Worm (Caenorhabditis elegans): ENCODE measurements around the gene atg-4.2.

DNA sequence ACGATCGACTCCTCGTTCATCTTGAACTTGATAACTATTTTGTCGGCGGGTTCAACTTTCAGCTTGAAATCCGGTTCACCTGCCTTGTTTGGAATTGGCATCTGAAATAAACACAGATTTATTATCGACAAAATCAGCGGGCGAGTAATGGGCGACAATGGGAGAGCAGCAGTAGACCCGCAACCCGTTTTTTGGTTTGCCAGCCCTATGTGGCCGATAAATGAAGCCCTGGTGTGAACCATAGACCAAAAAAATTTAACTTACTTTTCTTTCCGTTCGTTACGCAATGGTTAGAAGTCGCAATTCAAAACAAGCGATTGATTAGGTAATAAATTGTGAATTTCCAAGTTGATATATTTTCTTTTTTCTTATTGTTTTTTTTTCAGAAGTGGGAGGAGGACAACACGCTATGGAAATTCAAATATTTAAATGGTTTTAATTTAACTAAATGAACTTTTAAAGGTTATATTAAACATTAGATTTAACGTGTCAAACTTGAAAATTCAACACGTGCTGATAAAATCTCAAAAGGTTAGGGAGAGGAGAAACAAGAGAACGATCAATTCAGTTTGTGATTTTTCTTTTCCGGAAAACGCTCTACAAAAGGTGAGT, 36.0 kb downstream of the atg-4.2 start, which contains the start of the genes T22B3.3 and alg-3:
- TF ChIP-seq dpl-1 (GFP tag; optimal IDR thresholded peaks at IDR 0.05) = no peak
- no peak for TF ChIP-seq egl-27 (tag; optimal IDR thresholded peaks at IDR 0.05)
- TF ChIP-seq pqm-1 (tag; optimal IDR thresholded peaks at IDR 0.05) = no peak
- TF ChIP-seq lsy-2 (tag; optimal IDR thresholded peaks at IDR 0.05) = no peak
- TF ChIP-seq hlh-17 (GFP tag; optimal IDR thresholded peaks at IDR 0.05; ENCODE audit: borderline replicate concordance) = no peak
- no peak for TF ChIP-seq blmp-1 (tag; optimal IDR thresholded peaks at IDR 0.05)
- no peak for TF ChIP-seq ceh-63 (GFP tag; optimal IDR thresholded peaks at IDR 0.05)
- TF ChIP-seq nhr-237 (tag; optimal IDR thresholded peaks at IDR 0.05) = no peak
- TF ChIP-seq nhr-20 (tag; optimal IDR thresholded peaks at IDR 0.05) = no peak
- TF ChIP-seq nhr-76 (tag; optimal IDR thresholded peaks at IDR 0.05) = no peak
- TF ChIP-seq grh-1 (GFP tag; IDR thresholded peaks at IDR 0.05) = no peak
- no peak for TF ChIP-seq nhr-11 (tag; optimal IDR thresholded peaks at IDR 0.05)
- no peak for TF ChIP-seq nhr-12 (tag; optimal IDR thresholded peaks at IDR 0.05)

All from whole organism, L1 larva.